Worm (Caenorhabditis elegans): ENCODE data around the gene ZK177.3.

ZK177.3 gene

ce11 chrII:5515542-5515941 lies at the start of gene ZK177.3:
TSS of gene ZK177.3 (plus strand) at chrII:5515842.
- TF ChIP-seq unc-62 (GFP tag; optimal IDR thresholded peaks at IDR 0.05) = no peak

ce11 chrII:5473946-5474423 lies 41.7 kb upstream of the ZK177.3 start, which contains the start of gene mrps-16:
TSS of gene mrps-16 (plus strand) at chrII:5474373.
- no peak for TF ChIP-seq unc-62 (GFP tag; optimal IDR thresholded peaks at IDR 0.05)

- no peak for TF ChIP-seq unc-62 (GFP tag; optimal IDR thresholded peaks at IDR 0.05)
These were observed 40.7 kb upstream of the ZK177.3 start, which contains the start of gene ilcr-2 for ce11 chrII:5474946-5475345. TSS of gene ilcr-2 (plus strand) at chrII:5475246.

ce11 chrII:5478318-5478717 lies 37.3 kb upstream of the ZK177.3 start, which contains the start of gene F56D1.1:
TSS of gene F56D1.1 (plus strand) at chrII:5478618.
- TF ChIP-seq unc-62 (GFP tag; optimal IDR thresholded peaks at IDR 0.05) = no peak

- no peak for TF ChIP-seq unc-62 (GFP tag; optimal IDR thresholded peaks at IDR 0.05)
These were observed 33.7 kb upstream of the ZK177.3 start, which contains the start of gene cal-8 for ce11 chrII:5481982-5482381. TSS of gene cal-8 (minus strand) at chrII:5482041.

- TF ChIP-seq unc-62 (GFP tag; optimal IDR thresholded peaks at IDR 0.05) = no peak
These were observed 27.8 kb upstream of the ZK177.3 start, which contains the start of gene nep-5 for ce11 chrII:5487844-5488243. TSS of gene nep-5 (plus strand) at chrII:5488144.

- no peak for TF ChIP-seq unc-62 (GFP tag; optimal IDR thresholded peaks at IDR 0.05)
These were observed 21.2 kb upstream of the ZK177.3 start, which contains the start of gene F12A10.6 for ce11 chrII:5494405-5494804. TSS of gene F12A10.6 (minus strand) at chrII:5494505.

ce11 chrII:5496375-5496774 lies 19.3 kb upstream of the ZK177.3 start, which contains the start of gene F12A10.1:
TSS of gene F12A10.1 (plus strand) at chrII:5496540.
- TF ChIP-seq unc-62 (GFP tag; optimal IDR thresholded peaks at IDR 0.05) = no peak

- no peak for TF ChIP-seq unc-62 (GFP tag; optimal IDR thresholded peaks at IDR 0.05)
These were observed 18.1 kb upstream of the ZK177.3 start for ce11 chrII:5497541-5497940.

- no peak for TF ChIP-seq unc-62 (GFP tag; optimal IDR thresholded peaks at IDR 0.05)
These were observed 17.4 kb upstream of the ZK177.3 start, which contains the start of the genes suex-1 and F12A10.9 for ce11 chrII:5498156-5498739. TSS of gene suex-1 (minus strand) at chrII:5498256. TSS of gene F12A10.9 (plus strand) at chrII:5498689.

ce11 chrII:5500470-5500869 lies 15.2 kb upstream of the ZK177.3 start, which contains the start of gene fzy-1:
TSS of gene fzy-1 (plus strand) at chrII:5500770.
- TF ChIP-seq unc-62 (GFP tag; optimal IDR thresholded peaks at IDR 0.05) = no peak

- no peak for TF ChIP-seq unc-62 (GFP tag; optimal IDR thresholded peaks at IDR 0.05)
These were observed 14.5 kb upstream of the ZK177.3 start, which contains the start of gene F12A10.8 for ce11 chrII:5500986-5501657. TSS of gene F12A10.8 (minus strand) at chrII:5501064.

- TF ChIP-seq unc-62 (GFP tag; optimal IDR thresholded peaks at IDR 0.05) = no peak
These were observed 11.9 kb upstream of the ZK177.3 start, which contains the start of gene cyp-44A1 for ce11 chrII:5503760-5504159. TSS of gene cyp-44A1 (plus strand) at chrII:5504044.

- no peak for TF ChIP-seq unc-62 (GFP tag; optimal IDR thresholded peaks at IDR 0.05)
These were observed 9.8 kb upstream of the ZK177.3 start, which contains the start of gene npp-24 for ce11 chrII:5505820-5506287. TSS of gene npp-24 (plus strand) at chrII:5505870.

ce11 chrII:5511417-5512353 lies 4.0 kb upstream of the ZK177.3 start:
- TF ChIP-seq unc-62 (GFP tag; optimal IDR thresholded peaks at IDR 0.05) = no peak

Data from whole organism, dauer.